Fruit fly (Drosophila melanogaster) whole organism, embryonic: Measurements from ENCODE around the gene CG33337.

Source experiments
- Atf-2 ChIP-seq: fragments of 200-800 bp; sonication (Bioruptor generic); optimal IDR thresholded peaks from 2 replicates; lab custom pipeline; 2016; ENCODE audit warnings: missing biosample characterization, missing genetic modification characterization
- CG11085 ChIP-seq: fragments of 200-800 bp; sonication (Bioruptor generic); IDR thresholded peaks from 2 replicates; pipeline ENCODE4 v1.3.6; 2022; ENCODE audit warnings: missing biosample characterization, missing genetic modification characterization
- CG11247 ChIP-seq: fragments of 200-800 bp; sonication (Bioruptor generic); IDR thresholded peaks from 2 replicates; pipeline ENCODE4 v1.3.6; 2022; ENCODE audit warnings: missing biosample characterization, missing genetic modification characterization
- CG11695 ChIP-seq: fragments of 200-800 bp; sonication (Bioruptor generic); IDR thresholded peaks from 3 replicates; pipeline ENCODE4 v1.3.6; 2022; ENCODE audit warnings: missing biosample characterization, missing genetic modification characterization
- CG12236 ChIP-seq: fragments of 200-800 bp; sonication (Bioruptor generic); optimal IDR thresholded peaks from 2 replicates; lab custom pipeline; 2016; ENCODE audit warnings: missing biosample characterization, missing genetic modification characterization
- CG17186 ChIP-seq: fragments of 200-800 bp; sonication (Bioruptor generic); optimal IDR thresholded peaks from 3 replicates; lab custom pipeline; 2017; ENCODE audit warnings: missing biosample characterization, missing genetic modification reagents, missing genetic modification characterization
- CG2202 ChIP-seq: fragments of 200-800 bp; sonication (Bioruptor generic); optimal IDR thresholded peaks from 2 replicates; lab custom pipeline; 2018; ENCODE audit warnings: missing biosample characterization, mild to moderate bottlenecking, missing genetic modification characterization
- CG31365 ChIP-seq: fragments of 200-800 bp; sonication (Bioruptor generic); optimal IDR thresholded peaks from 2 replicates; lab custom pipeline; 2018; ENCODE audit warnings: missing biosample characterization, mild to moderate bottlenecking, missing genetic modification characterization
- CG3163 ChIP-seq: fragments of 200-800 bp; sonication (Bioruptor generic); optimal IDR thresholded peaks from 3 replicates; lab custom pipeline; 2016; ENCODE audit warnings: missing biosample characterization, missing genetic modification characterization
- CG42726 ChIP-seq: fragments of 200-800 bp; sonication (Bioruptor generic); IDR thresholded peaks from 2 replicates; pipeline ENCODE4 v1.3.6; 2022; ENCODE audit warnings: missing biosample characterization, missing genetic modification characterization; ENCODE audit not compliant: partially characterized antibody
- CG7357 ChIP-seq: fragments of 200-800 bp; sonication (Bioruptor generic); IDR thresholded peaks from 3 replicates; pipeline ENCODE4 v1.3.6; 2022; ENCODE audit warnings: missing biosample characterization, missing genetic modification characterization
- Deaf1 ChIP-seq: fragments of 200-800 bp; optimal IDR thresholded peaks from 3 replicates; lab custom pipeline; 2019; ENCODE audit warnings: missing biosample characterization, mild to moderate bottlenecking, missing genetic modification characterization, moderate library complexity
- Ets65A ChIP-seq: fragments of 200-800 bp; sonication (Bioruptor generic); peaks from one replicate; lab custom pipeline; 2016; ENCODE audit warnings: missing biosample characterization, missing genetic modification characterization
- Jarid2 ChIP-seq: fragments of 200-800 bp; sonication (Bioruptor generic); optimal IDR thresholded peaks from 3 replicates; lab custom pipeline; 2017; ENCODE audit warnings: mild to moderate bottlenecking, missing biosample characterization, missing genetic modification reagents, missing genetic modification characterization
- Med ChIP-seq: fragments of 200-800 bp; sonication (Bioruptor generic); peaks from one replicate; lab custom pipeline; 2016; ENCODE audit warnings: missing biosample characterization, missing genetic modification characterization, mild to moderate bottlenecking, inconsistent platforms, moderate library complexity
- Oaz ChIP-seq: fragments of 200-800 bp; sonication (Bioruptor generic); IDR thresholded peaks from 2 replicates; pipeline ENCODE4 v1.3.6; 2022; ENCODE audit warnings: missing biosample characterization, missing genetic modification characterization
- Sox102F ChIP-seq: fragments of 200-800 bp; sonication (Bioruptor generic); optimal IDR thresholded peaks from 2 replicates; lab custom pipeline; 2018; ENCODE audit warnings: missing biosample characterization, mild to moderate bottlenecking, missing genetic modification characterization, moderate library complexity
- Trl ChIP-seq, 3 experiments: fragments of >200 bp in 2 of 3; fragments of 200-800 bp in 1 of 3; sonication (Bioruptor generic) in 1 of 3; optimal IDR thresholded peaks; 2 replicates in 1 of 3; 3 replicates in 2 of 3; lab custom pipeline; 2016 to 2017; ENCODE audit warnings: missing biosample characterization in 1 of 3, missing genetic modification characterization in 1 of 3
- abd-A ChIP-seq: fragments of 200-800 bp; sonication (Bioruptor generic); optimal IDR thresholded peaks from 3 replicates; lab custom pipeline; 2019; ENCODE audit warnings: missing biosample characterization, mild to moderate bottlenecking, missing genetic modification characterization, moderate library complexity
- ap ChIP-seq: fragments of 200-800 bp; sonication (Bioruptor generic); IDR thresholded peaks from 2 replicates; pipeline ENCODE4 v1.3.6; 2022; ENCODE audit warnings: missing biosample characterization, missing genetic modification characterization
- ara ChIP-seq: fragments of 200-800 bp; sonication (Bioruptor generic); IDR thresholded peaks from 2 replicates; pipeline ENCODE4 v1.3.6; 2022; ENCODE audit warnings: missing biosample characterization, missing genetic modification characterization
- cwo ChIP-seq: fragments of 200-800 bp; sonication (Bioruptor generic); optimal IDR thresholded peaks from 3 replicates; lab custom pipeline; 2017; ENCODE audit warnings: missing biosample characterization, missing genetic modification characterization, mild to moderate bottlenecking, moderate library complexity, missing genetic modification reagents
- dimm ChIP-seq: fragments of 200-800 bp; sonication (Bioruptor generic); IDR thresholded peaks from 2 replicates; pipeline ENCODE4 v1.3.6; 2022; ENCODE audit warnings: missing biosample characterization, missing genetic modification characterization
- emc ChIP-seq: fragments of 200-800 bp; sonication (Bioruptor generic); optimal IDR thresholded peaks from 2 replicates; lab custom pipeline; 2016; ENCODE audit warnings: missing biosample characterization, missing genetic modification characterization
- exex ChIP-seq: fragments of 200-800 bp; sonication (Bioruptor generic); optimal IDR thresholded peaks from 4 replicates; lab custom pipeline; 2018; ENCODE audit warnings: missing biosample characterization, mild to moderate bottlenecking, missing genetic modification characterization, moderate library complexity
- ind ChIP-seq: fragments of 200-800 bp; sonication (Bioruptor generic); optimal IDR thresholded peaks from 3 replicates; lab custom pipeline; 2016; ENCODE audit warnings: missing biosample characterization, missing genetic modification characterization
- klu ChIP-seq: fragments of 200-800 bp; sonication (Bioruptor generic); IDR thresholded peaks from 2 replicates; pipeline ENCODE4 v1.3.6; 2022; ENCODE audit warnings: missing biosample characterization, missing genetic modification characterization
- onecut ChIP-seq: fragments of 200-800 bp; sonication (Bioruptor generic); IDR thresholded peaks from 2 replicates; pipeline ENCODE4 v1.3.6; 2022; ENCODE audit warnings: missing biosample characterization, missing genetic modification characterization
- sisA ChIP-seq: fragments of 200-800 bp; sonication (Bioruptor generic); IDR thresholded peaks from 2 replicates; pipeline ENCODE4 v1.3.6; 2022; ENCODE audit warnings: missing biosample characterization, missing genetic modification characterization

CG33337 gene

DNA sequence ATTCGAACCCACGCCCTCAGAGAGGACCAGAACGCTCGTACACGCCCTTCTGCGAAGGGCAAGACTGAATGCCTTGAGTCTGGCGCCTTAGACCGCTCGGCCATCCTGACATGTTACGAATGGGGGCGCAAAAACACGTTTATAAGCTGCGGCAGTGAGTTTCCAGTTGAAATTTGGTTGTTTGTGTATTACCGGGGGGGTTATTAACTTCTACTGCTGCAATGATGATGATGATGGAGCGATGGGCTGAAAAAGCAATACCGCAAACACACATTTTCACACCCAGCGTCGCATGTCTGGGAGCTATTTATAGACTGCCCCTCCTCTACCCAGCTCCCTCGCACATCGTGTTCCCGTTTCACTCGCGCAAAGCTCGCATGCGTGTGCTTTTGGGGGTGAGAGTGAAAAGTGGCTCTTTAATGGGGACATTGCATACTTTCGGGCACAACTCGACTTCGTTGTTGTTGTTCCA, 8.8 kb upstream of the CG33337 start (continued):
- TF ChIP-seq CG11247: no peak

dm6 chr3R:23598934-23599333, 6.4 kb upstream of the CG33337 start, which contains the start of gene CG10183:
CG10183 (minus strand) TSS chr3R:23599034.
- no peak for TF ChIP-seq ara
- TF ChIP-seq CG17186 (GFP tag; lab: Kevin White, UChicago): no peak
- TF ChIP-seq CG42726 (GFP tag; lab: Robert Waterston, UW): no peak
- peak; percentile 20 for TF ChIP-seq exex (tag; lab: Kevin White, UChicago)
- TF ChIP-seq Oaz (GFP tag; lab: Robert Waterston, UW): no peak
- 0 out of 3 replicates have a peak, but pooled peaks have one; percentile 30 for TF ChIP-seq CG7357
- TF ChIP-seq dimm (GFP tag; lab: Robert Waterston, UW): no peak

DNA sequence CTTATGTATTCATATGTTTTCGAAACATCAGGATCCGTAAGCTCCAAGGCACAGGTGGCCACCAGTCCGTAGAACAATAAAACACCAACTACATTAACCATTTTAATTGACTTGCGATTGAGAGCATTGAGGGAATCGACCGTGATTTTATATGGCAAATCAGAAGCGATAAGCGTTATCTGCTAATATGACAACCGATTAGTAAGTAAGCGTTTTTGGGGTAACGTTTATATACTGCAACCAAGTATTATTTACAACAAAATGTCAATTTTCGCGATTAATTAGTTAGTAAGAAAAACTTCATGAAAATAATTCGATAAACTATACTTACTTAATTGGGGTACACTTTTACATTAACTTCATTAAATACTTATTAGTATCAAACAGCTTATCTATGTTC, 3.6 kb upstream of the CG33337 start, which contains the start of gene CG16723:
Gene CG16723, minus strand, starts transcription at position 101 of the 400 bp plus-strand sequence.
- TF ChIP-seq exex (tag; lab: Kevin White, UChicago) (peak; percentile 64), Atf-2 (GFP tag; lab: Kevin White, UChicago) (no peak)

- TF ChIP-seq exex (tag; lab: Kevin White, UChicago) (peak; percentile 70), cwo (peak; percentile 80), CG11695 (no peak)
Measured at dm6 chr3R:23589719-23590118, 2.9 kb downstream of the CG33337 start, which contains the start of gene CG10182. CG10182 (minus strand) TSS chr3R:23589819.

- TF ChIP-seq Med (GFP tag; lab: Kevin White, UChicago): peak; percentile 51
- TF ChIP-seq onecut: peak; percentile 73
- TF ChIP-seq CG2202: no peak
Measured at dm6 chr3R:23576618-23577017, 16.0 kb downstream of the CG33337 start.

- TF ChIP-seq Sox102F (no peak), Ets65A (GFP tag; lab: Kevin White, UChicago) (peak; percentile 84)
Measured at dm6 chr3R:23569195-23569594, 23.4 kb downstream of the CG33337 start.

dm6 chr3R:23557244-23557643, 35.3 kb downstream of the CG33337 start, which contains the start of gene beat-IV:
beat-IV (plus strand) TSS chr3R:23557412.
- TF ChIP-seq Trl (optimal IDR thresholded peaks at IDR 0.05; lab: Kevin White, UChicago) (peak; percentile 5 to 12), Trl (GFP tag; optimal IDR thresholded peaks at IDR 0.05; lab: Kevin White, UChicago) (no peak), CG3163 (GFP tag; lab: Kevin White, UChicago) (peak; percentile 8), Deaf1 (tag; lab: Kevin White, UChicago) (peak; percentile 94), abd-A (tag; lab: Kevin White, UChicago) (peak; percentile 50), Jarid2 (peak; percentile 56), sisA (GFP tag; lab: Robert Waterston, UW) (no peak)

- no peak for TF ChIP-seq CG11085 (GFP tag; lab: Robert Waterston, UW)
- no peak for TF ChIP-seq emc (GFP tag; lab: Kevin White, UChicago)
- no peak for TF ChIP-seq CG31365
- TF ChIP-seq ind (GFP tag; lab: Kevin White, UChicago): no peak
- TF ChIP-seq CG12236 (GFP tag; lab: Kevin White, UChicago): no peak
- TF ChIP-seq klu (GFP tag; lab: Robert Waterston, UW): no peak
- TF ChIP-seq ap: no peak
Measured at dm6 chr3R:23556843-23557242, 35.7 kb downstream of the CG33337 start, which contains the start of gene CG10164. CG10164 (minus strand) TSS chr3R:23556943.
